Worm (Caenorhabditis elegans): ENCODE measurements around the gene T07H8.11.

T07H8.11 gene

DNA sequence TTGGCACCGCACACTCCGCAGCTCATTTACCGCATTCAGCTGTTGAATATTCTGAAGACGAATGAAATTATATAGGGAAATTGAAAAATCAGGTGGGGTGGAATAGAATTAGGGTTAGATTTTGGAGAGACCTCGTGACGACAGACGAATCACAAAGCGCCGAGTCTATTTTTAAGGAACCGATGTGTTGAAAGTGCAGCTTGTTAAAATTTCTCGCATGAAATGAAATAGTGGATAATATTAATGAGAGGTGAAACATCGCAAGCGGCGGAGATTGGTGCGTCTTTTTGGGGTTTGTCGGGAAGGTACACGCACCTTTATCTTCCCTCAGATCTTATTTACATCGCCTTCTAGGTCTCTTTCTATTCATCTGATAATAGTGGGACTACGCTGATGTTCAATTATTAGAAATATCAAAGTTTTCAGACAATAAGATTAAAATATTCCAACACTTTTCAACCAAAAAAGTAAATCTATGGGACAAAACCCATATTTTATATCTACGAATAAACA lies 38.5 kb upstream of the T07H8.11 start, which contains the start of gene nhr-140:
Gene nhr-140 (minus strand): TSS at position 51 of the 513 bp plus-strand sequence.
- TF ChIP-seq nhr-237 (tag; optimal IDR thresholded peaks at IDR 0.05) (no peak), elt-1 (tag; optimal IDR thresholded peaks at IDR 0.05; ENCODE audit: borderline replicate concordance, insufficient read depth) (peak; percentile 93)

DNA sequence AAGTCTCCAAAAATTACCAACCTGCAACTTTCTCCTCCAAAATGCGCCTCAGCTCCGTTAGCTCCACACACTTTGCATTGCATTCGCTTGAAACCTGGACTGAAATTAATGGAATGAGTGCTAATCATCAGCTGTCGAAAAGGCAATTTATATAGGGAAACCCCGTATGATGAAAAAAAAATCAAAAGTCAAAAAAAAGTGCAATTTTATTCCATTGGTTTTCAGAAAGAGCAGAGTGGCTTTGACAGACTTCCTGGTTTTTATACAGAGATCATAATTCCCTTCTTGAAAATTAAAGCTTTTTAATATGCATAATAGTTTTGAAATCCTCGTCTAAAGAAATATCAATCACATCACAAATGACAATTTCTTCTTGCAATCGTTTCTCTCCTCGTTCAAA lies 36.5 kb upstream of the T07H8.11 start, which contains the start of gene nhr-139:
Gene nhr-139 (minus strand): TSS at position 101 of the 400 bp plus-strand sequence.
- TF ChIP-seq nhr-12 (tag; optimal IDR thresholded peaks at IDR 0.05) (no peak), ceh-43 (GFP tag; optimal IDR thresholded peaks at IDR 0.05) (no peak), zip-8 (tag; optimal IDR thresholded peaks at IDR 0.05) (no peak), hlh-1 (tag; optimal IDR thresholded peaks at IDR 0.05) (no peak), lin-13 (tag; optimal IDR thresholded peaks at IDR 0.05) (no peak), unc-120 (tag; optimal IDR thresholded peaks at IDR 0.05; ENCODE audit: poor library complexity, severe bottlenecking) (no peak), bed-3 (GFP tag; optimal IDR thresholded peaks at IDR 0.05) (no peak), nhr-237 (tag; optimal IDR thresholded peaks at IDR 0.05) (no peak), pha-4 (tag; optimal IDR thresholded peaks at IDR 0.05) (no peak), lsy-2 (tag; optimal IDR thresholded peaks at IDR 0.05) (no peak), unc-62 (GFP tag; optimal IDR thresholded peaks at IDR 0.05) (no peak), sptf-1 (tag; optimal IDR thresholded peaks at IDR 0.05) (no peak), ceh-83 (GFP tag; optimal IDR thresholded peaks at IDR 0.05) (no peak), sem-2 (GFP tag; optimal IDR thresholded peaks at IDR 0.05) (no peak), elt-3 (tag; optimal IDR thresholded peaks at IDR 0.05) (no peak), mls-2 (tag; optimal IDR thresholded peaks at IDR 0.05) (no peak), nhr-28 (tag; optimal IDR thresholded peaks at IDR 0.05) (no peak)

DNA sequence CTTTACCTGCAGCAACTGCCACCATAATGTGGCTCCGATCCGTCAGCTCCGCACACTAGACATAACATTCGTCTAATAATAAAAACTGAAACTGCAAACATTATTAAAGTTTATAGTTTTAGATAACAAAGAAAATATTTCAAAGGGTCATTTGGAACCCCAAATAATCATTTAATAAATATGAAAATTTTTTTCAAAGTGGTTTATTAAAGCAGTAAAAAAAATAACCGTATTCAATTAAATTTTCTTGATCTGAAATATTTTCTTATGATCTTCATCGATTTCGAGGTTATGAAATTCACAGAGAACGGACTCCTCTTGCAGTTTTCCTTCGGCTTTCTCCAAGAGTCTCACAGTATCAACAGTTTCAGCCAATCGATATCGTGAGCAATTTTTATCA lies 34.7 kb upstream of the T07H8.11 start, which contains the start of gene nhr-163:
Gene nhr-163 (minus strand): TSS at position 101 of the 400 bp plus-strand sequence.
- TF ChIP-seq ces-1 (GFP tag; optimal IDR thresholded peaks at IDR 0.05) (no peak), lin-32 (GFP tag; optimal IDR thresholded peaks at IDR 0.05) (no peak), unc-39 (tag; optimal IDR thresholded peaks at IDR 0.05) (no peak), lin-13 (tag; optimal IDR thresholded peaks at IDR 0.05) (no peak), cnd-1 (tag; optimal IDR thresholded peaks at IDR 0.05) (no peak), blmp-1 (tag; optimal IDR thresholded peaks at IDR 0.05) (no peak), mab-5 (tag; optimal IDR thresholded peaks at IDR 0.05) (no peak), elt-3 (tag; optimal IDR thresholded peaks at IDR 0.05) (no peak), elt-1 (tag; optimal IDR thresholded peaks at IDR 0.05; ENCODE audit: borderline replicate concordance, insufficient read depth) (no peak), bed-3 (GFP tag; optimal IDR thresholded peaks at IDR 0.05) (no peak), nhr-2 (tag; optimal IDR thresholded peaks at IDR 0.05) (no peak), nhr-76 (tag; optimal IDR thresholded peaks at IDR 0.05) (no peak), nhr-237 (tag; optimal IDR thresholded peaks at IDR 0.05) (no peak), mls-2 (tag; optimal IDR thresholded peaks at IDR 0.05) (no peak), hlh-1 (tag; optimal IDR thresholded peaks at IDR 0.05) (no peak), sptf-1 (tag; optimal IDR thresholded peaks at IDR 0.05) (no peak)

DNA sequence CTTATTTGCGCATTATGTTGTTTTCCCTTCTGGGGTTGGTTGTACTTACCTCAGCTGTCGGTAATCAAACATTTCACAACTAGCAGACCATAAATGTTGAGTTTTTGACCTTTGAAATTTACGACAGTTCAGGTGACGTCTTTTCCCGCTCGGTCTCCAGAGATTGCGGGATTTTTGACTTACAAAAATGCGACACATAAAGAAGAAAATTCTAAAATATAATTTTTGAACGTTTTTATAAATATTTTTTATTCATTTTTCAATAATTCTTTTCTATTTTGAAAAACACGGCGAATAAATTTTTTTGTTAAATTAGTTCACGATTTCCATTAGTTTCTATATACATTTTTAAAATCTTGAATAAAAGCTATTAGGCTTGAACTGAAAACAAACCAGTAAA lies 31.6 kb upstream of the T07H8.11 start, which contains the start of gene nhr-161:
Gene nhr-161 (minus strand): TSS at position 101 of the 400 bp plus-strand sequence.
- TF ChIP-seq ceh-43 (GFP tag; optimal IDR thresholded peaks at IDR 0.05) (no peak), mab-5 (tag; optimal IDR thresholded peaks at IDR 0.05) (no peak), flh-1 (GFP tag; optimal IDR thresholded peaks at IDR 0.05) (no peak), elt-3 (tag; optimal IDR thresholded peaks at IDR 0.05) (no peak), ham-2 (GFP tag; optimal IDR thresholded peaks at IDR 0.05) (no peak), sem-2 (GFP tag; optimal IDR thresholded peaks at IDR 0.05) (no peak), lsy-2 (tag; optimal IDR thresholded peaks at IDR 0.05) (no peak)

DNA sequence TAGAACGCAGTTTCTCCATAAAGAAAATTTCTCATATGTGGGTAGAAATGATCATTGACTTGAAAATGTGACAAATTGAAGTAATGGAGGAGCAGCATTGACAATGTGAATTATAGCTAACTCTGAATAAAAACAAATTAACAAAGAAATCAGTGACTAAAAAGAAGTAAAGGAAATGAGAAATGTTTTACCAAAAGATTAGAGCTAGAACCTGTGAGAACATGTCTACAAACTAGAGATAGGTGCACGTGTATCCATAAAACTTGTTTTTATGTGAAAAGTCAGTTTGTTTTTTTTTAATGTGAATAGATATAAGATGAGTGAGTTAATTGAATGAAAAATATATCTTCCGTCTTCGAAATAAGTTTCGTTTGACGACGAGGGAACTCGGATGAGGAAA lies 27.8 kb upstream of the T07H8.11 start, which contains the start of gene sre-12:
Gene sre-12 (minus strand): TSS at position 101 of the 400 bp plus-strand sequence.
- TF ChIP-seq ceh-39 (tag; optimal IDR thresholded peaks at IDR 0.05) (no peak), ceh-43 (GFP tag; optimal IDR thresholded peaks at IDR 0.05) (no peak), mep-1 (tag; optimal IDR thresholded peaks at IDR 0.05) (no peak), unc-62 (GFP tag; optimal IDR thresholded peaks at IDR 0.05) (no peak), elt-1 (tag; optimal IDR thresholded peaks at IDR 0.05; ENCODE audit: borderline replicate concordance, insufficient read depth) (no peak), cnd-1 (tag; optimal IDR thresholded peaks at IDR 0.05) (no peak), lin-13 (tag; optimal IDR thresholded peaks at IDR 0.05) (no peak), elt-3 (tag; optimal IDR thresholded peaks at IDR 0.05) (no peak), ceh-83 (GFP tag; optimal IDR thresholded peaks at IDR 0.05) (no peak), pha-4 (tag; optimal IDR thresholded peaks at IDR 0.05) (no peak), flh-1 (GFP tag; optimal IDR thresholded peaks at IDR 0.05) (no peak), drap-1 (GFP tag; optimal IDR thresholded peaks at IDR 0.05) (no peak), nhr-12 (tag; optimal IDR thresholded peaks at IDR 0.05) (no peak), ces-1 (GFP tag; optimal IDR thresholded peaks at IDR 0.05) (no peak), sem-2 (GFP tag; optimal IDR thresholded peaks at IDR 0.05) (no peak), nhr-76 (tag; optimal IDR thresholded peaks at IDR 0.05) (no peak), sptf-1 (tag; optimal IDR thresholded peaks at IDR 0.05) (no peak)
